Worm (Caenorhabditis elegans) whole organism, L4/young adult: Measurements from ENCODE around the gene ZK550.2.

Source experiments
- W03F9.2 ChIP-seq: fragments of 150-350 bp; optimal IDR thresholded peaks from 2 replicates; lab custom pipeline; 2014; ENCODE audit warnings: missing biosample characterization, missing genetic modification characterization
- dao-5 ChIP-seq: sonication (generic microtip); optimal IDR thresholded peaks from 2 replicates; lab custom pipeline; 2016; ENCODE audit warnings: missing genotype, missing genetic modification characterization, moderate library complexity, missing compliant biosample characterization
- him-1 ChIP-seq: sonication (generic microtip); optimal IDR thresholded peaks from 2 replicates; lab custom pipeline; 2016; ENCODE audit warnings: missing genotype, missing genetic modification reagents, missing genetic modification characterization, missing compliant biosample characterization

ce11 chrIV:17269702-17270101, 24.3 kb downstream of the ZK550.2 start:
- no peak for TF ChIP-seq dao-5 (tag; lab: Kevin White, UChicago)
- no peak for TF ChIP-seq him-1 (tag; lab: Kevin White, UChicago)
- TF ChIP-seq W03F9.2 (tag; lab: Kevin White, UChicago), result no peak
